Worm (Caenorhabditis elegans) whole organism, L4/young adult: Measurements from ENCODE around the gene lin-13.

Experiments
- W03F9.2 ChIP-seq: fragments of 150-350 bp; optimal IDR thresholded peaks from 2 replicates; lab custom pipeline; 2014; ENCODE audit warnings: missing biosample characterization, missing genetic modification characterization
- dao-5 ChIP-seq: sonication (generic microtip); optimal IDR thresholded peaks from 2 replicates; lab custom pipeline; 2016; ENCODE audit warnings: missing genotype, missing genetic modification characterization, moderate library complexity, missing compliant biosample characterization
- him-1 ChIP-seq: sonication (generic microtip); optimal IDR thresholded peaks from 2 replicates; lab custom pipeline; 2016; ENCODE audit warnings: missing genotype, missing genetic modification reagents, missing genetic modification characterization, missing compliant biosample characterization

DNA sequence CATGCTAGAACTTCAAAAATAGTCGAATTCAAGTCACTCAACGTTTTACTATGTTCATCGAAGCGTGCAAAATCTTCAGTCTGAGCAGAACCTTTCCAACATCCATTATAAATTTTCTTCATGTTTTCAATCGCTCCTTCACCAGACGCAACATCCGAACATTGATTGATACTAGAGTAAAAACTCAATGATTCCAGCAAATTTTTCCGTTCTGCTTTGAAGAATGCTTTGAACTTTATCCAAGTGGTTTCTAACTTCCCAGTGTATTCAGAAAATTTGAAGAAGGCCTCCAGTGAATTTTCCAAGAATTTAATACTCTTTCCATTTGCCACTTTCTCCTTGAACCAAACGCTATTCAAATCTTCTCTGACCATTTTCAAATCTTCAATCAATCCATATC is 17.0 kb downstream of the lin-13 start:
- TF ChIP-seq him-1 (tag; lab: Kevin White, UChicago) (no peak), dao-5 (no peak), W03F9.2 (tag; lab: Kevin White, UChicago) (no peak)
